Worm (Caenorhabditis elegans): ENCODE data around the gene gex-5.

ce11 chrIII:4766842-4767241 is 14.9 kb downstream of the gex-5 start:
- TF ChIP-seq ceh-31 (tag; optimal IDR thresholded peaks at IDR 0.05) (no peak), elt-2 (tag; optimal IDR thresholded peaks at IDR 0.05) (no peak), pax-1 (tag; optimal IDR thresholded peaks at IDR 0.05) (no peak), unc-3 (GFP tag; conservative IDR thresholded peaks at IDR 0.05) (no peak), unc-3 (tag; optimal IDR thresholded peaks at IDR 0.05) (no peak)

Data from whole organism, late embryonic.